Worm (Caenorhabditis elegans) whole organism, L1 larva: ENCODE results near the gene col-109.

ENCODE experiments used
- aly-2 ChIP-seq: fragments of 150-350 bp; optimal IDR thresholded peaks from 2 replicates; lab custom pipeline; 2014; ENCODE audit warnings: missing biosample characterization, missing genetic modification characterization
- efl-1 ChIP-seq, 4 experiments: fragments of 150-350 bp; optimal IDR thresholded peaks in 3 of 4; peaks in 1 of 4; 1 replicate in 1 of 4; 2 replicates in 3 of 4; lab custom pipeline; 2014; ENCODE audit warnings: missing biosample characterization in 2 of 4, missing genetic modification characterization in 2 of 4, missing genetic modification reagents in 2 of 4
- elt-3 ChIP-seq, 6 experiments: fragments of 150-350 bp in 1 of 6; sonication (generic microtip); optimal IDR thresholded peaks; 2 replicates each; lab custom pipeline; 2017 to 2018; ENCODE audit warnings: missing biosample characterization in 6 of 6, missing genetic modification characterization in 6 of 6, inconsistent platforms in 1 of 6
- isw-1 ChIP-seq: fragments of 200-800 bp; sonication (Bioruptor generic); IDR thresholded peaks from 2 replicates; pipeline ENCODE4 v1.3.6; 2022; ENCODE audit warnings: missing genetic modification characterization, missing compliant biosample characterization
- lin-13 ChIP-seq: fragments of 150-350 bp; optimal IDR thresholded peaks from 2 replicates; lab custom pipeline; 2014; ENCODE audit warnings: missing biosample characterization, missing genetic modification reagents, missing genetic modification characterization
- lin-39 ChIP-seq: fragments of 150-350 bp; optimal IDR thresholded peaks from 2 replicates; lab custom pipeline; 2014; ENCODE audit warnings: missing biosample characterization, missing genetic modification reagents, missing genetic modification characterization
- nhr-19 ChIP-seq: fragments of 200-800 bp; sonication (Bioruptor generic); conservative IDR thresholded peaks from 2 replicates; pipeline ENCODE4 v1.3.6; 2022; ENCODE audit warnings: missing genetic modification characterization, missing compliant biosample characterization
- nhr-76 ChIP-seq: sonication (generic microtip); optimal IDR thresholded peaks from 2 replicates; lab custom pipeline; 2017; ENCODE audit warnings: missing biosample characterization, missing genetic modification characterization
- rnt-1 ChIP-seq: sonication (generic microtip); optimal IDR thresholded peaks from 2 replicates; lab custom pipeline; 2016; ENCODE audit warnings: mild to moderate bottlenecking, missing genetic modification characterization, moderate library complexity, missing compliant biosample characterization
- sup-37 ChIP-seq: fragments of 200-800 bp; sonication (Bioruptor generic); optimal IDR thresholded peaks from 2 replicates; lab custom pipeline; 2018; ENCODE audit warnings: mild to moderate bottlenecking, missing genetic modification characterization, missing compliant biosample characterization

DNA sequence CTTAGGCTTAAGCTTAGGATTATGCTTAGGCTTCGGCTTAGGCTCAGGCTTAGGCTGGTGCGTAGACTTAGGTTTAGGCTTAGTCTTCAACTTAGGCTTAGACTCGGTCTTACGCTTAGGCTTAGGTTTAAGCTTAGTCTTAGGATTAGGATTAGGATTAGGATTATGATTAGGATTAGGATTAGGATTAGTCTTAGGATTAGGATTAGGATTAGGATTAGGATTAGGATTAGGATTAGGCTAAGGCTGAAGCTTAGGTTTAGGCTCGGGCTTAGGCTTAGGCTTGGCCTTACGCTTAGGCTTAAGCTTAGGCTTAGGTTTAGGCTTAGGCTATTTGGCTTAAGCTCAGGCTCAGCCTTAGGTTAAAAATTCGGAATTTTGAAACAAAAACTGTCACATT is 34.9 kb downstream of the col-109 start:
- TF ChIP-seq nhr-76 (tag; lab: Kevin White, UChicago) = no peak
- no peak for TF ChIP-seq efl-1 (optimal IDR thresholded peaks at IDR 0.05; lab: Kevin White, UChicago)
- TF ChIP-seq efl-1 (GFP tag; optimal IDR thresholded peaks at IDR 0.05 in 1 of 2; lab: Kevin White, UChicago) = no peak
- TF ChIP-seq rnt-1 = no peak
- TF ChIP-seq sup-37 = no peak
- TF ChIP-seq elt-3 (tag; optimal IDR thresholded peaks at IDR 0.05; lab: Kevin White, UChicago) = no peak
- TF ChIP-seq lin-13 (GFP tag; lab: Kevin White, UChicago) = no peak
- no peak for TF ChIP-seq isw-1 (GFP tag; lab: Robert Waterston, UW)
- TF ChIP-seq aly-2 = no peak
- no peak for TF ChIP-seq nhr-19 (GFP tag; lab: Robert Waterston, UW)
- TF ChIP-seq lin-39 = no peak
